Fruit fly (Drosophila melanogaster) whole organism: ENCODE data around the gene mthl11.

ENCODE experiments used
- CG8478 ChIP-seq: fragments of >200 bp; optimal IDR thresholded peaks from 2 replicates; lab custom pipeline; 2018; ENCODE audit warnings: inconsistent platforms
- Dll ChIP-seq: fragments of >200 bp; optimal IDR thresholded peaks from 2 replicates; lab custom pipeline; 2017
- EcR ChIP-seq, 2 experiments: fragments of >200 bp; optimal IDR thresholded peaks; 2 replicates each; lab custom pipeline; 2017; ENCODE audit warnings: missing biosample characterization in 2 of 2, missing genetic modification characterization in 2 of 2, missing genetic modification reagents in 2 of 2
- pan ChIP-seq: fragments of >200 bp; optimal IDR thresholded peaks from 2 replicates; lab custom pipeline; 2017
- psq ChIP-seq: fragments of >200 bp; optimal IDR thresholded peaks from 2 replicates; lab custom pipeline; 2017
- usp ChIP-seq: fragments of >200 bp; optimal IDR thresholded peaks from 2 replicates; lab custom pipeline; 2017; ENCODE audit warnings: missing biosample characterization, missing genetic modification characterization, mixed read lengths

DNA sequence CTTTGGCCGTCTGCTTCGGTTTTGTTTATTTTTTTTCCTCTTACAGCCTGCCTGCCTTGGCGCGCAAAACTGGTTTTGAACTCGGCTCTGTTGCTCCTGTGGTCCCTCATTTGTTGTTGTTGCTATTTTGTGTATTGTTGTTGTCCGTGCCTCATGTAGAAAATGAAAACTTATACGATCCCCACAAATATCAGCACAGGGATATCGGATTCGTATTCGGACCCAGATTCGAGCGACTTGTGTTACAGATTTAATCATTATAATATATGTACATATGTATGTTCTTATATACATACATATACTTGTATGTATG is 43.5 kb upstream of the mthl11 start:
- TF ChIP-seq psq (no peak), CG8478 (lab: Kevin White, UChicago) (no peak), usp (GFP tag; lab: Kevin White, UChicago) (no peak), pan (lab: Kevin White, UChicago) (no peak), EcR (GFP tag; optimal IDR thresholded peaks at IDR 0.05; lab: Kevin White, UChicago) (no peak), Dll (lab: Kevin White, UChicago) (no peak)
